Fruit fly (Drosophila melanogaster) whole organism, embryonic: ENCODE data around the gene PGAP2.

ENCODE experiments used
- B-H2 ChIP-seq: fragments of 200-800 bp; sonication (Bioruptor generic); optimal IDR thresholded peaks from 2 replicates; lab custom pipeline; 2018; ENCODE audit warnings: missing biosample characterization, mild to moderate bottlenecking, missing genetic modification characterization
- CG10209 ChIP-seq: fragments of 200-800 bp; sonication (Bioruptor generic); optimal IDR thresholded peaks from 3 replicates; lab custom pipeline; 2017; ENCODE audit warnings: missing biosample characterization, mild to moderate bottlenecking, missing genetic modification characterization, missing genetic modification reagents
- CG10959 ChIP-seq: fragments of 200-800 bp; sonication (Bioruptor generic); IDR thresholded peaks from 2 replicates; pipeline ENCODE4 v1.3.6; 2022; ENCODE audit warnings: missing biosample characterization, missing genetic modification characterization
- CG11398 ChIP-seq: fragments of 200-800 bp; sonication (Bioruptor generic); optimal IDR thresholded peaks from 2 replicates; lab custom pipeline; 2016; ENCODE audit warnings: missing biosample characterization, missing genetic modification characterization
- CG11560 ChIP-seq: fragments of 200-800 bp; sonication (Bioruptor generic); IDR thresholded peaks from 3 replicates; pipeline ENCODE4 v1.3.6; 2022; ENCODE audit warnings: missing biosample characterization, missing genetic modification characterization
- CG12659 ChIP-seq: fragments of 200-800 bp; sonication (Bioruptor generic); optimal IDR thresholded peaks from 3 replicates; lab custom pipeline; 2017; ENCODE audit warnings: mild to moderate bottlenecking, missing biosample characterization, missing genetic modification reagents, missing genetic modification characterization
- CG12744 ChIP-seq: fragments of 200-800 bp; sonication (Bioruptor generic); optimal IDR thresholded peaks from 2 replicates; lab custom pipeline; 2016; ENCODE audit warnings: missing biosample characterization, missing genetic modification characterization
- CG13123 ChIP-seq: fragments of 200-800 bp; sonication (Bioruptor generic); optimal IDR thresholded peaks from 2 replicates; lab custom pipeline; 2016; ENCODE audit warnings: missing biosample characterization, missing genetic modification characterization
- CG13624 ChIP-seq: fragments of 200-800 bp; sonication (Bioruptor generic); optimal IDR thresholded peaks from 2 replicates; lab custom pipeline; 2016; ENCODE audit warnings: missing biosample characterization, missing genetic modification characterization
- CG17385 ChIP-seq: fragments of 200-800 bp; sonication (Bioruptor generic); optimal IDR thresholded peaks from 3 replicates; lab custom pipeline; 2018; ENCODE audit warnings: missing biosample characterization, mild to moderate bottlenecking, missing genetic modification characterization
- CG18619 ChIP-seq: fragments of 200-800 bp; sonication (Bioruptor generic); optimal IDR thresholded peaks from 3 replicates; lab custom pipeline; 2017; ENCODE audit warnings: missing biosample characterization, mild to moderate bottlenecking, missing genetic modification characterization
- CG31224 ChIP-seq: fragments of 200-800 bp; sonication (Bioruptor generic); IDR thresholded peaks from 2 replicates; pipeline ENCODE4 v1.3.6; 2022; ENCODE audit warnings: missing biosample characterization, missing genetic modification characterization
- CG31388 ChIP-seq: fragments of 200-800 bp; sonication (Bioruptor generic); optimal IDR thresholded peaks from 2 replicates; lab custom pipeline; 2016; ENCODE audit warnings: missing biosample characterization, missing genetic modification characterization
- CG32772 ChIP-seq: fragments of 200-800 bp; sonication (Bioruptor generic); IDR thresholded peaks from 2 replicates; pipeline ENCODE4 v1.3.6; 2022; ENCODE audit warnings: missing biosample characterization, missing genetic modification characterization
- CG4282 ChIP-seq: fragments of 200-800 bp; sonication (Bioruptor generic); optimal IDR thresholded peaks from 2 replicates; lab custom pipeline; 2016; ENCODE audit warnings: missing biosample characterization, missing genetic modification characterization
- CG4707 ChIP-seq: fragments of 200-800 bp; sonication (Bioruptor generic); optimal IDR thresholded peaks from 2 replicates; lab custom pipeline; 2018; ENCODE audit warnings: missing biosample characterization, mild to moderate bottlenecking, missing genetic modification characterization, moderate library complexity
- CG7271 ChIP-seq: fragments of 200-800 bp; sonication (Bioruptor generic); optimal IDR thresholded peaks from 2 replicates; lab custom pipeline; 2018; ENCODE audit warnings: missing biosample characterization, mild to moderate bottlenecking, missing genetic modification characterization, moderate library complexity
- CG7745 ChIP-seq: fragments of 200-800 bp; sonication (Bioruptor generic); optimal IDR thresholded peaks from 2 replicates; lab custom pipeline; 2018; ENCODE audit warnings: missing biosample characterization, mild to moderate bottlenecking, missing genetic modification characterization, moderate library complexity
- CG8089 ChIP-seq: fragments of 200-800 bp; sonication (Bioruptor generic); optimal IDR thresholded peaks from 3 replicates; lab custom pipeline; 2016; ENCODE audit warnings: missing biosample characterization, missing genetic modification characterization
- CG8281 ChIP-seq: fragments of 200-800 bp; sonication (Bioruptor generic); optimal IDR thresholded peaks from 2 replicates; lab custom pipeline; 2018; ENCODE audit warnings: missing biosample characterization, mild to moderate bottlenecking, missing genetic modification characterization, moderate library complexity
- CG8765 ChIP-seq: fragments of 200-800 bp; sonication (Bioruptor generic); IDR thresholded peaks from 2 replicates; pipeline ENCODE4 v1.3.6; 2022; ENCODE audit warnings: missing biosample characterization, missing genetic modification characterization
- CG8924 ChIP-seq: fragments of 200-800 bp; optimal IDR thresholded peaks from 3 replicates; lab custom pipeline; 2019; ENCODE audit warnings: missing biosample characterization, mild to moderate bottlenecking, missing genetic modification characterization, moderate library complexity
- CG9876 ChIP-seq: fragments of 200-800 bp; sonication (Bioruptor generic); optimal IDR thresholded peaks from 2 replicates; lab custom pipeline; 2016; ENCODE audit warnings: missing biosample characterization, missing genetic modification characterization
- Doc3 ChIP-seq: fragments of 200-800 bp; sonication (Bioruptor generic); IDR thresholded peaks from 3 replicates; pipeline ENCODE4 v1.3.6; 2022; ENCODE audit warnings: missing biosample characterization, missing genetic modification characterization; ENCODE audit not compliant: partially characterized antibody
- Dref ChIP-seq: fragments of 200-800 bp; sonication (Bioruptor generic); IDR thresholded peaks from 2 replicates; pipeline ENCODE4 v1.3.6; 2022; ENCODE audit warnings: missing biosample characterization, missing genetic modification characterization
- ERR ChIP-seq: fragments of 200-800 bp; sonication (Bioruptor generic); optimal IDR thresholded peaks from 2 replicates; lab custom pipeline; 2016; ENCODE audit warnings: missing biosample characterization, missing genetic modification characterization
- Gsc ChIP-seq: fragments of 200-800 bp; sonication (Bioruptor generic); IDR thresholded peaks from 2 replicates; pipeline ENCODE4 v1.3.6; 2022; ENCODE audit warnings: missing biosample characterization, missing genetic modification characterization
- HLH3B ChIP-seq: fragments of 200-800 bp; sonication (Bioruptor generic); IDR thresholded peaks from 2 replicates; pipeline ENCODE4 v1.3.6; 2022; ENCODE audit warnings: missing biosample characterization, missing genetic modification characterization
- Hr39 ChIP-seq: fragments of >200 bp; optimal IDR thresholded peaks from 2 replicates; lab custom pipeline; 2017
- Hr78 ChIP-seq, 2 experiments: fragments of 200-800 bp in 1 of 2; fragments of >200 bp in 1 of 2; sonication (Bioruptor generic) in 1 of 2; optimal IDR thresholded peaks; 2 replicates each; lab custom pipeline; 2017 to 2019; ENCODE audit warnings: missing biosample characterization in 2 of 2, missing genetic modification characterization in 2 of 2, mild to moderate bottlenecking in 1 of 2, moderate library complexity in 1 of 2
- Kr ChIP-seq: fragments of 200-800 bp; sonication (Bioruptor generic); optimal IDR thresholded peaks from 2 replicates; lab custom pipeline; 2017; ENCODE audit warnings: missing biosample characterization, mild to moderate bottlenecking, missing genetic modification characterization
- Lpt ChIP-seq: fragments of >200 bp; optimal IDR thresholded peaks from 2 replicates; lab custom pipeline; 2018; ENCODE audit warnings: missing biosample characterization, missing genetic modification characterization
- Ravus ChIP-seq: fragments of 200-800 bp; sonication (Bioruptor generic); IDR thresholded peaks from 2 replicates; pipeline ENCODE4 v1.3.6; 2022; ENCODE audit warnings: missing biosample characterization, missing genetic modification characterization
- Sin3A ChIP-seq: fragments of >200 bp; optimal IDR thresholded peaks from 2 replicates; lab custom pipeline; 2018
- Vsx1 ChIP-seq: fragments of 200-800 bp; sonication (Bioruptor generic); optimal IDR thresholded peaks from 2 replicates; lab custom pipeline; 2017; ENCODE audit warnings: missing biosample characterization, mild to moderate bottlenecking, missing genetic modification characterization, missing genetic modification reagents
- cato ChIP-seq: fragments of 200-800 bp; sonication (Bioruptor generic); optimal IDR thresholded peaks from 2 replicates; lab custom pipeline; 2016; ENCODE audit warnings: missing biosample characterization, missing genetic modification characterization, borderline replicate concordance
- crp ChIP-seq, 2 experiments: fragments of 200-800 bp; sonication (Bioruptor generic); optimal IDR thresholded peaks; 2 replicates in 1 of 2; 3 replicates in 1 of 2; lab custom pipeline; 2017; ENCODE audit warnings: missing biosample characterization in 2 of 2, missing genetic modification characterization in 2 of 2, mild to moderate bottlenecking in 1 of 2, moderate library complexity in 1 of 2
- danr ChIP-seq: fragments of 200-800 bp; sonication (Bioruptor generic); IDR thresholded peaks from 2 replicates; pipeline ENCODE4 v1.3.6; 2022; ENCODE audit warnings: missing biosample characterization, missing genetic modification characterization
- exex ChIP-seq: fragments of 200-800 bp; sonication (Bioruptor generic); optimal IDR thresholded peaks from 4 replicates; lab custom pipeline; 2018; ENCODE audit warnings: missing biosample characterization, mild to moderate bottlenecking, missing genetic modification characterization, moderate library complexity
- fd3F ChIP-seq: fragments of 200-800 bp; sonication (Bioruptor generic); optimal IDR thresholded peaks from 2 replicates; lab custom pipeline; 2018; ENCODE audit warnings: missing biosample characterization, mild to moderate bottlenecking, missing genetic modification characterization, moderate library complexity
- fru ChIP-seq: fragments of >200 bp; optimal IDR thresholded peaks from 2 replicates; lab custom pipeline; 2017
- gcm ChIP-seq: fragments of 200-800 bp; sonication (Bioruptor generic); optimal IDR thresholded peaks from 2 replicates; lab custom pipeline; 2019; ENCODE audit warnings: missing biosample characterization, mild to moderate bottlenecking, missing genetic modification characterization, moderate library complexity
- gcm2 ChIP-seq: fragments of 200-800 bp; sonication (Bioruptor generic); optimal IDR thresholded peaks from 2 replicates; lab custom pipeline; 2016; ENCODE audit warnings: missing biosample characterization, missing genetic modification characterization
- hbn ChIP-seq: fragments of 200-800 bp; sonication (Bioruptor generic); IDR thresholded peaks from 2 replicates; pipeline ENCODE4 v1.3.6; 2022; ENCODE audit warnings: missing biosample characterization, missing genetic modification characterization; ENCODE audit not compliant: partially characterized antibody
- kay ChIP-seq: fragments of 200-800 bp; sonication (Bioruptor generic); optimal IDR thresholded peaks from 2 replicates; lab custom pipeline; 2016; ENCODE audit warnings: missing biosample characterization, missing genetic modification characterization
- kni ChIP-seq: fragments of 200-800 bp; sonication (Bioruptor generic); optimal IDR thresholded peaks from 3 replicates; lab custom pipeline; 2017; ENCODE audit warnings: mild to moderate bottlenecking, missing biosample characterization, missing genetic modification reagents, missing genetic modification characterization
- maf-S ChIP-seq: fragments of 200-800 bp; sonication (Bioruptor generic); optimal IDR thresholded peaks from 2 replicates; lab custom pipeline; 2016; ENCODE audit warnings: missing biosample characterization, missing genetic modification characterization
- prd ChIP-seq, 3 experiments: fragments of >200 bp in 2 of 3; fragments of 200-800 bp in 1 of 3; sonication (Bioruptor generic) in 1 of 3; optimal IDR thresholded peaks in 2 of 3; IDR thresholded peaks in 1 of 3; 2 replicates in 2 of 3; 3 replicates in 1 of 3; pipeline versions ENCODE4 v1.3.6 to Lab custom; 2017 to 2022; ENCODE audit warnings: missing biosample characterization in 1 of 3, missing genetic modification characterization in 1 of 3
- ranshi ChIP-seq: fragments of 200-800 bp; sonication (Bioruptor generic); IDR thresholded peaks from 2 replicates; pipeline ENCODE4 v1.3.6; 2022; ENCODE audit warnings: missing biosample characterization, missing genetic modification characterization
- sug ChIP-seq: fragments of 200-800 bp; optimal IDR thresholded peaks from 2 replicates; lab custom pipeline; 2019; ENCODE audit warnings: missing biosample characterization, mild to moderate bottlenecking, missing genetic modification characterization, moderate library complexity
- yki ChIP-seq: fragments of >200 bp; optimal IDR thresholded peaks from 3 replicates; lab custom pipeline; 2018

PGAP2 gene

dm6 chr2L:855052-855547 is 35.8 kb upstream of the PGAP2 start, which contains the start of gene CG13949 (continued):
- TF ChIP-seq CG4282 (GFP tag; lab: Kevin White, UChicago) (peak; percentile 35), danr (GFP tag; lab: Robert Waterston, UW) (no peak), CG13624 (GFP tag; lab: Kevin White, UChicago) (peak; percentile 64), CG4707 (GFP tag; lab: Kevin White, UChicago) (no peak), ranshi (peak; percentile 78), CG8924 (tag; lab: Kevin White, UChicago) (peak; percentile 53), Vsx1 (GFP tag; lab: Kevin White, UChicago) (no peak), maf-S (GFP tag; lab: Kevin White, UChicago) (peak; percentile 60), CG31388 (GFP tag; lab: Kevin White, UChicago) (peak; percentile 28), CG7271 (tag; lab: Kevin White, UChicago) (no peak), fd3F (GFP tag; lab: Kevin White, UChicago) (peak; percentile 38), CG31224 (GFP tag; lab: Robert Waterston, UW) (peak; percentile 69), B-H2 (GFP tag; lab: Kevin White, UChicago) (peak; percentile 25), Dref (GFP tag; lab: Robert Waterston, UW) (peak; percentile 39; the same call in 1 of the 2 replicates), prd (optimal IDR thresholded peaks at IDR 0.05; lab: Kevin White, UChicago) (no peak), prd (GFP tag; IDR thresholded peaks at IDR 0.05; lab: Robert Waterston, UW) (peak; percentile 80), yki (lab: Kevin White, UChicago) (no peak), kay (GFP tag; lab: Kevin White, UChicago) (peak; percentile 39), crp (GFP tag; optimal IDR thresholded peaks at IDR 0.05; lab: Kevin White, UChicago) (no peak), kni (no peak), CG32772 (GFP tag; lab: Robert Waterston, UW) (peak; percentile 60), Hr39 (lab: Kevin White, UChicago) (no peak), fru (no peak), Doc3 (GFP tag; lab: Robert Waterston, UW) (no peak), CG9876 (GFP tag; lab: Kevin White, UChicago) (peak; percentile 17), Kr (GFP tag; lab: Kevin White, UChicago) (no peak), gcm (GFP tag; lab: Kevin White, UChicago) (peak; percentile 64), CG12744 (GFP tag; lab: Kevin White, UChicago) (no peak), Sin3A (lab: Kevin White, UChicago) (no peak), CG18619 (peak; percentile 6), ERR (GFP tag; lab: Kevin White, UChicago) (no peak), CG7745 (tag; lab: Kevin White, UChicago) (peak; percentile 38), cato (no peak), CG11398 (GFP tag; lab: Kevin White, UChicago) (peak; percentile 54), CG8765 (GFP tag; lab: Robert Waterston, UW) (peak; percentile 49; the same call in 1 of the 2 replicates), Hr78 (GFP tag; optimal IDR thresholded peaks at IDR 0.05; lab: Kevin White, UChicago) (peak in 1 of 2 experiments; percentile 37), sug (tag; lab: Kevin White, UChicago) (peak; percentile 44), Ravus (GFP tag; lab: Robert Waterston, UW) (peak; percentile 35), hbn (GFP tag; lab: Robert Waterston, UW) (peak; percentile 49; the same call in 1 of the 2 replicates), CG10959 (GFP tag; lab: Robert Waterston, UW) (peak; percentile 99), Lpt (no peak), Gsc (no peak), CG8089 (GFP tag; lab: Kevin White, UChicago) (no peak), CG10209 (GFP tag; lab: Kevin White, UChicago) (peak; percentile 44), gcm2 (GFP tag; lab: Kevin White, UChicago) (no peak), exex (tag; lab: Kevin White, UChicago) (peak; percentile 98), CG11560 (tag; lab: Robert Waterston, UW) (0 out of 3 replicates have a peak, but pooled peaks have one; percentile 47), CG17385 (GFP tag; lab: Kevin White, UChicago) (peak; percentile 46), CG8281 (tag; lab: Kevin White, UChicago) (no peak), CG13123 (GFP tag; lab: Kevin White, UChicago) (no peak), HLH3B (GFP tag; lab: Robert Waterston, UW) (peak; percentile 64), CG12659 (peak; percentile 74)
